Fruit fly (Drosophila melanogaster) whole organism, embryonic: ENCODE data around the gene ZnT77C.

Experiments
- Aef1 ChIP-seq: fragments of 200-800 bp; sonication (Bioruptor generic); IDR thresholded peaks from 3 replicates; pipeline ENCODE4 v1.3.6; 2022; ENCODE audit warnings: missing biosample characterization, missing genetic modification characterization
- Atf-2 ChIP-seq: fragments of 200-800 bp; sonication (Bioruptor generic); optimal IDR thresholded peaks from 2 replicates; lab custom pipeline; 2016; ENCODE audit warnings: missing biosample characterization, missing genetic modification characterization
- Atf3 ChIP-seq: fragments of 200-800 bp; sonication (Bioruptor generic); optimal IDR thresholded peaks from 3 replicates; lab custom pipeline; 2016; ENCODE audit warnings: missing biosample characterization, missing genetic modification characterization
- CG10209 ChIP-seq: fragments of 200-800 bp; sonication (Bioruptor generic); optimal IDR thresholded peaks from 3 replicates; lab custom pipeline; 2017; ENCODE audit warnings: missing biosample characterization, mild to moderate bottlenecking, missing genetic modification characterization, missing genetic modification reagents
- CG11398 ChIP-seq: fragments of 200-800 bp; sonication (Bioruptor generic); optimal IDR thresholded peaks from 2 replicates; lab custom pipeline; 2016; ENCODE audit warnings: missing biosample characterization, missing genetic modification characterization
- CG12104 ChIP-seq: fragments of 200-800 bp; sonication (Bioruptor generic); optimal IDR thresholded peaks from 3 replicates; lab custom pipeline; 2016; ENCODE audit warnings: missing biosample characterization, missing genetic modification characterization
- CG13123 ChIP-seq: fragments of 200-800 bp; sonication (Bioruptor generic); optimal IDR thresholded peaks from 2 replicates; lab custom pipeline; 2016; ENCODE audit warnings: missing biosample characterization, missing genetic modification characterization
- CG13424 ChIP-seq: fragments of 200-800 bp; sonication (Bioruptor generic); optimal IDR thresholded peaks from 2 replicates; lab custom pipeline; 2019; ENCODE audit warnings: missing biosample characterization, mild to moderate bottlenecking, missing genetic modification characterization, moderate library complexity
- CG15011 ChIP-seq: fragments of 200-800 bp; sonication (Bioruptor generic); optimal IDR thresholded peaks from 3 replicates; lab custom pipeline; 2018; ENCODE audit warnings: missing biosample characterization, mild to moderate bottlenecking, missing genetic modification characterization
- CG1529 ChIP-seq: fragments of 200-800 bp; sonication (Bioruptor generic); optimal IDR thresholded peaks from 3 replicates; lab custom pipeline; 2018; ENCODE audit warnings: missing biosample characterization, missing genetic modification characterization
- CG1602 ChIP-seq: fragments of 200-800 bp; sonication (Bioruptor generic); optimal IDR thresholded peaks from 3 replicates; lab custom pipeline; 2016; ENCODE audit warnings: missing biosample characterization, missing genetic modification characterization
- CG18764 ChIP-seq: fragments of 200-800 bp; sonication (Bioruptor generic); optimal IDR thresholded peaks from 3 replicates; lab custom pipeline; 2016; ENCODE audit warnings: missing biosample characterization, missing genetic modification characterization
- CG31388 ChIP-seq: fragments of 200-800 bp; sonication (Bioruptor generic); optimal IDR thresholded peaks from 2 replicates; lab custom pipeline; 2016; ENCODE audit warnings: missing biosample characterization, missing genetic modification characterization
- CG32767 ChIP-seq: fragments of 200-800 bp; sonication (Bioruptor generic); IDR thresholded peaks from 2 replicates; pipeline ENCODE4 v1.3.6; 2022; ENCODE audit warnings: missing biosample characterization, missing genetic modification characterization
- CG4404 ChIP-seq: fragments of 200-800 bp; sonication (Bioruptor generic); IDR thresholded peaks from 2 replicates; pipeline ENCODE4 v1.3.6; 2022; ENCODE audit warnings: missing biosample characterization, missing genetic modification characterization
- CG4854 ChIP-seq: fragments of 200-800 bp; sonication (Bioruptor generic); optimal IDR thresholded peaks from 2 replicates; lab custom pipeline; 2016; ENCODE audit warnings: missing biosample characterization, missing genetic modification characterization, inconsistent platforms
- CG7271 ChIP-seq: fragments of 200-800 bp; sonication (Bioruptor generic); optimal IDR thresholded peaks from 2 replicates; lab custom pipeline; 2018; ENCODE audit warnings: missing biosample characterization, mild to moderate bottlenecking, missing genetic modification characterization, moderate library complexity
- CG8388 ChIP-seq: fragments of 200-800 bp; sonication (Bioruptor generic); optimal IDR thresholded peaks from 2 replicates; lab custom pipeline; 2019; ENCODE audit warnings: missing biosample characterization, mild to moderate bottlenecking, missing genetic modification characterization, moderate library complexity
- CG8924 ChIP-seq: fragments of 200-800 bp; optimal IDR thresholded peaks from 3 replicates; lab custom pipeline; 2019; ENCODE audit warnings: missing biosample characterization, mild to moderate bottlenecking, missing genetic modification characterization, moderate library complexity
- Chrac-16 ChIP-seq: fragments of 200-800 bp; sonication (Bioruptor generic); optimal IDR thresholded peaks from 3 replicates; lab custom pipeline; 2016; ENCODE audit warnings: missing biosample characterization, missing genetic modification characterization
- Doc3 ChIP-seq: fragments of 200-800 bp; sonication (Bioruptor generic); IDR thresholded peaks from 3 replicates; pipeline ENCODE4 v1.3.6; 2022; ENCODE audit warnings: missing biosample characterization, missing genetic modification characterization; ENCODE audit not compliant: partially characterized antibody
- Eip74EF ChIP-seq, 2 experiments: fragments of 200-800 bp in 1 of 2; fragments of >200 bp in 1 of 2; sonication (Bioruptor generic) in 1 of 2; optimal IDR thresholded peaks; 2 replicates each; lab custom pipeline; 2017 to 2019; ENCODE audit warnings: missing biosample characterization in 2 of 2, missing genetic modification characterization in 2 of 2, mild to moderate bottlenecking in 1 of 2, moderate library complexity in 1 of 2
- Fer1 ChIP-seq: fragments of 200-800 bp; sonication (Bioruptor generic); optimal IDR thresholded peaks from 2 replicates; lab custom pipeline; 2017; ENCODE audit warnings: missing biosample characterization, mild to moderate bottlenecking, missing genetic modification characterization
- Fer2 ChIP-seq: fragments of 200-800 bp; sonication (Bioruptor generic); optimal IDR thresholded peaks from 2 replicates; lab custom pipeline; 2018; ENCODE audit warnings: missing biosample characterization, mild to moderate bottlenecking, missing genetic modification characterization, moderate library complexity
- HmgD ChIP-seq: fragments of 200-800 bp; sonication (Bioruptor generic); optimal IDR thresholded peaks from 3 replicates; lab custom pipeline; 2016; ENCODE audit warnings: missing biosample characterization, missing genetic modification characterization
- Myb ChIP-seq: fragments of 200-800 bp; sonication (Bioruptor generic); optimal IDR thresholded peaks from 2 replicates; lab custom pipeline; 2016; ENCODE audit warnings: missing biosample characterization, missing genetic modification characterization
- NK7.1 ChIP-seq: fragments of 200-800 bp; sonication (Bioruptor generic); optimal IDR thresholded peaks from 3 replicates; lab custom pipeline; 2016; ENCODE audit warnings: missing biosample characterization, missing genetic modification characterization
- Nf-YC ChIP-seq: fragments of 200-800 bp; optimal IDR thresholded peaks from 3 replicates; lab custom pipeline; 2019; ENCODE audit warnings: missing biosample characterization, mild to moderate bottlenecking, missing genetic modification characterization, moderate library complexity
- Sin3A ChIP-seq: fragments of >200 bp; optimal IDR thresholded peaks from 2 replicates; lab custom pipeline; 2018
- Sox102F ChIP-seq: fragments of 200-800 bp; sonication (Bioruptor generic); optimal IDR thresholded peaks from 2 replicates; lab custom pipeline; 2018; ENCODE audit warnings: missing biosample characterization, mild to moderate bottlenecking, missing genetic modification characterization, moderate library complexity
- Taf1 ChIP-seq: fragments of 200-800 bp; sonication (Bioruptor generic); IDR thresholded peaks from 2 replicates; pipeline ENCODE4 v1.3.6; 2022; ENCODE audit warnings: missing biosample characterization, missing genetic modification characterization
- btn ChIP-seq: fragments of 200-800 bp; sonication (Bioruptor generic); optimal IDR thresholded peaks from 2 replicates; lab custom pipeline; 2016; ENCODE audit warnings: missing biosample characterization, missing genetic modification characterization
- emc ChIP-seq: fragments of 200-800 bp; sonication (Bioruptor generic); optimal IDR thresholded peaks from 2 replicates; lab custom pipeline; 2016; ENCODE audit warnings: missing biosample characterization, missing genetic modification characterization
- en ChIP-seq: fragments of 200-800 bp; sonication (Bioruptor generic); optimal IDR thresholded peaks from 2 replicates; lab custom pipeline; 2016; ENCODE audit warnings: missing biosample characterization, missing genetic modification characterization
- esg ChIP-seq: fragments of 200-800 bp; sonication (Bioruptor generic); conservative IDR thresholded peaks from 2 replicates; pipeline ENCODE4 v1.3.6; 2022; ENCODE audit warnings: missing biosample characterization, missing genetic modification characterization
- exex ChIP-seq: fragments of 200-800 bp; sonication (Bioruptor generic); optimal IDR thresholded peaks from 4 replicates; lab custom pipeline; 2018; ENCODE audit warnings: missing biosample characterization, mild to moderate bottlenecking, missing genetic modification characterization, moderate library complexity
- grn ChIP-seq: fragments of 200-800 bp; sonication (Bioruptor generic); optimal IDR thresholded peaks from 3 replicates; lab custom pipeline; 2017; ENCODE audit warnings: missing biosample characterization, missing genetic modification characterization
- gro ChIP-seq: fragments of 200-800 bp; sonication (Bioruptor generic); optimal IDR thresholded peaks from 2 replicates; lab custom pipeline; 2016; ENCODE audit warnings: missing biosample characterization, missing genetic modification characterization
- gsb-n ChIP-seq: fragments of 200-800 bp; sonication (Bioruptor generic); optimal IDR thresholded peaks from 3 replicates; lab custom pipeline; 2018; ENCODE audit warnings: missing biosample characterization, mild to moderate bottlenecking, missing genetic modification characterization
- ind ChIP-seq: fragments of 200-800 bp; sonication (Bioruptor generic); optimal IDR thresholded peaks from 3 replicates; lab custom pipeline; 2016; ENCODE audit warnings: missing biosample characterization, missing genetic modification characterization
- jigr1 ChIP-seq: fragments of 200-800 bp; sonication (Bioruptor generic); IDR thresholded peaks from 3 replicates; pipeline ENCODE4 v1.3.6; 2022; ENCODE audit warnings: missing biosample characterization, missing genetic modification characterization
- lilli ChIP-seq: fragments of 200-800 bp; sonication (Bioruptor generic); optimal IDR thresholded peaks from 3 replicates; lab custom pipeline; 2016; ENCODE audit warnings: missing biosample characterization, missing genetic modification characterization
- mam ChIP-seq: fragments of 200-800 bp; sonication (Bioruptor generic); optimal IDR thresholded peaks from 3 replicates; lab custom pipeline; 2016; ENCODE audit warnings: missing biosample characterization, missing genetic modification characterization
- nerfin-1 ChIP-seq: fragments of 200-800 bp; sonication (Bioruptor generic); optimal IDR thresholded peaks from 3 replicates; lab custom pipeline; 2019; ENCODE audit warnings: missing biosample characterization, mild to moderate bottlenecking, missing genetic modification characterization, moderate library complexity
- oc ChIP-seq: fragments of 200-800 bp; sonication (Bioruptor generic); optimal IDR thresholded peaks from 2 replicates; lab custom pipeline; 2018; ENCODE audit warnings: missing biosample characterization, mild to moderate bottlenecking, missing genetic modification characterization, moderate library complexity
- rib ChIP-seq: fragments of 200-800 bp; sonication (Bioruptor generic); IDR thresholded peaks from 2 replicates; pipeline ENCODE4 v1.3.6; 2022; ENCODE audit warnings: missing biosample characterization, missing genetic modification characterization
- run ChIP-seq: fragments of 200-800 bp; sonication (Bioruptor generic); optimal IDR thresholded peaks from 3 replicates; lab custom pipeline; 2018; ENCODE audit warnings: missing biosample characterization, mild to moderate bottlenecking, missing genetic modification characterization
- slp2 ChIP-seq: fragments of 200-800 bp; sonication (Bioruptor generic); optimal IDR thresholded peaks from 2 replicates; lab custom pipeline; 2016; ENCODE audit warnings: missing biosample characterization, missing genetic modification characterization
- sr ChIP-seq: fragments of 200-800 bp; sonication (Bioruptor generic); IDR thresholded peaks from 3 replicates; pipeline ENCODE4 v1.3.6; 2022; ENCODE audit warnings: missing biosample characterization, missing genetic modification characterization
- twi ChIP-seq: fragments of 200-800 bp; optimal IDR thresholded peaks from 2 replicates; lab custom pipeline; 2019; ENCODE audit warnings: missing biosample characterization, mild to moderate bottlenecking, missing genetic modification characterization, moderate library complexity

ZnT77C gene

DNA sequence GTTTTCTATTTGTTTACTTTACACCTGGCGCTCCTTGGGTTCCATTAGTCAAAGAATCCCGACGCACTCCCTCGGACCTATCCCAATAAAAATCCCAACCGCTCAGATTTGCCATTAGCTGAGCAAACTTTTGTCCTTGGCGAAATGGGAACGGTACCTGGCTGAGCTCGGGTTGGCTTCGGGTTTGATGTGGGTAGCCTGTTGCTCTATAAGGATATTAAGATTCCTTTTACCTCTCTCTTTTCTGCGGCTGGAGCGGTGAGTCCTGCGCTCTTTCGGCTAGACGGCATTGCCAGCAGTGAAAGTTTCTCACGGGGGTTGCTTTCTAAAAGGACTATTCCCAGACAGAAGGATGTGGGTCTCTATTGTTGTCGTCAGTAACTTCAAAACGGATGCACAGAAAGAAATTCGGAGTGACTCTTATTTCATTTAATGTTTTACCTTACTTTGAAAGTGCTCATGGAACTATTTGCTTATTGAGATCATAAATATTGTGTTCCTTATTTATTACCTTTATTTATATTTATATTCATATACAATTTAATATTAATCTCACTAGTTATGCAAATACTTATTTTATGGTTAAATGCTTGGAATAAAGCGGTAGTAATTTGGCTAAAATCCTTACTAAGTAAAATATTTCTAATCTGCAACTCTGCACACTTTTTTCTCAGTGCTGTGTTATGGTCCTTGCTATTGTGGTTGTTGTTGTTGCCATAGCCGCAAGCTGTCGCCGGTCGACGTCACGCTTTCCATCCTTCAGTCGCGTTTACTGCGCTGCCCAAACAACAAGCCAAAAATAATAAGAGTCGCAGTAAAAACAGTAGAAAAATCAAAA is 52.9 kb downstream of the ZnT77C start, which contains the start of gene CG5910 (continued):
- TF ChIP-seq gsb-n (peak; percentile 90), CG1602 (GFP tag; lab: Kevin White, UChicago) (peak; percentile 76), Myb (GFP tag; lab: Kevin White, UChicago) (peak; percentile 2), sr (GFP tag; lab: Robert Waterston, UW) (no peak), CG31388 (GFP tag; lab: Kevin White, UChicago) (peak; percentile 70), CG13424 (peak; percentile 94), CG15011 (GFP tag; lab: Kevin White, UChicago) (peak; percentile 79), CG32767 (GFP tag; lab: Robert Waterston, UW) (peak; percentile 74), mam (GFP tag; lab: Kevin White, UChicago) (peak; percentile 53), Eip74EF (GFP tag; optimal IDR thresholded peaks at IDR 0.05; lab: Kevin White, UChicago) (peak in 1 of 2 experiments; percentile 90), exex (tag; lab: Kevin White, UChicago) (peak; percentile 63), Aef1 (GFP tag; lab: Robert Waterston, UW) (peak; percentile 74), CG1529 (GFP tag; lab: Kevin White, UChicago) (peak; percentile 68), jigr1 (GFP tag; lab: Robert Waterston, UW) (peak; percentile 61; the same call in 1 of the 3 replicates), HmgD (GFP tag; lab: Kevin White, UChicago) (no peak), grn (GFP tag; lab: Kevin White, UChicago) (no peak), CG7271 (tag; lab: Kevin White, UChicago) (peak; percentile 57), Atf-2 (GFP tag; lab: Kevin White, UChicago) (peak; percentile 3), esg (peak; percentile 70), Sin3A (lab: Kevin White, UChicago) (no peak), CG12104 (GFP tag; lab: Kevin White, UChicago) (peak; percentile 84), Chrac-16 (GFP tag; lab: Kevin White, UChicago) (peak; percentile 78), CG11398 (GFP tag; lab: Kevin White, UChicago) (no peak), gro (GFP tag; lab: Kevin White, UChicago) (no peak), CG4404 (GFP tag; lab: Robert Waterston, UW) (no peak; the same call in none of the 2 replicates), Fer1 (peak; percentile 95), CG10209 (GFP tag; lab: Kevin White, UChicago) (peak; percentile 89), Fer2 (tag; lab: Kevin White, UChicago) (peak; percentile 74), Atf3 (peak; percentile 1), CG8388 (GFP tag; lab: Kevin White, UChicago) (peak; percentile 87), CG18764 (peak; percentile 63), Nf-YC (tag; lab: Kevin White, UChicago) (peak; percentile 80), nerfin-1 (tag; lab: Kevin White, UChicago) (peak; percentile 87), Sox102F (GFP tag; lab: Kevin White, UChicago) (peak; percentile 88), oc (tag; lab: Kevin White, UChicago) (peak; percentile 83), run (tag; lab: Kevin White, UChicago) (peak; percentile 84), NK7.1 (GFP tag; lab: Kevin White, UChicago) (no peak), slp2 (peak; percentile 34), twi (peak; percentile 80), en (no peak), ind (GFP tag; lab: Kevin White, UChicago) (peak; percentile 88), emc (GFP tag; lab: Kevin White, UChicago) (no peak), btn (GFP tag; lab: Kevin White, UChicago) (no peak), Doc3 (GFP tag; lab: Robert Waterston, UW) (no peak), lilli (peak; percentile 63), rib (GFP tag; lab: Robert Waterston, UW) (peak; percentile 60), CG8924 (tag; lab: Kevin White, UChicago) (peak; percentile 95), CG4854 (GFP tag; lab: Kevin White, UChicago) (no peak), CG13123 (GFP tag; lab: Kevin White, UChicago) (peak; percentile 76), Taf1 (GFP tag; lab: Robert Waterston, UW) (peak; percentile 67)
